Worm (Caenorhabditis elegans) whole organism, L4/young adult: ENCODE measurements around the gene ubc-20.

Source experiments
- W03F9.2 ChIP-seq: fragments of 150-350 bp; optimal IDR thresholded peaks from 2 replicates; lab custom pipeline; 2014; ENCODE audit warnings: missing biosample characterization, missing genetic modification characterization
- dao-5 ChIP-seq: sonication (generic microtip); optimal IDR thresholded peaks from 2 replicates; lab custom pipeline; 2016; ENCODE audit warnings: missing genotype, missing genetic modification characterization, moderate library complexity, missing compliant biosample characterization
- him-1 ChIP-seq: sonication (generic microtip); optimal IDR thresholded peaks from 2 replicates; lab custom pipeline; 2016; ENCODE audit warnings: missing genotype, missing genetic modification reagents, missing genetic modification characterization, missing compliant biosample characterization

Gene ubc-20

DNA sequence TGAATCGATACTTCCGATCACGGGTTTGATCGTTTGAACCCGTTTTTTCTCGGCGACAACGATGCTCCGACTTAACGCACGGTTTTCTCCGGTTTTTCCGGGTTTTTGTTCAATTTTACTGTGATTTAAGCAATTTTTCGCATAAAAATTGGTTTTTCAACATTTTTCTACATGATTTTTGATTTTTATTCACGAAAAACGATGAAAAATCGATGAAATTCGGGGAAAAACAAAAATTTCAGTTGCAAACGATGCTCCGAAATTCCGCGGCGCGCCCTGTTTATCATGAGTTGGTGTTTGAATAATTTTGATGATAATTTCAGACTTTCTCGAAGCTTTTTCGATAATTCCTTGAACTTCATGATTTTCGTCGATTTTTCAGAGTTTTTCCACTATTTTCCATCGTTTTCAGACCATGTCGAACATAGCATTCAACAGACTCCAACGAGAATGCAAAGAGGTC, at the start of gene ubc-20:
TSS of gene ubc-20 (plus strand) at position 413 of the 463 bp plus-strand sequence.
- TF ChIP-seq W03F9.2 (tag; lab: Kevin White, UChicago) = no peak
- no peak for TF ChIP-seq him-1 (tag; lab: Kevin White, UChicago)
- no peak for TF ChIP-seq dao-5 (tag; lab: Kevin White, UChicago)

- TF ChIP-seq him-1 (tag; lab: Kevin White, UChicago) (no peak), W03F9.2 (tag; lab: Kevin White, UChicago) (no peak), dao-5 (tag; lab: Kevin White, UChicago) (no peak)
Observed at ce11 chrIII:140904-141303, 47.7 kb upstream of the ubc-20 start, which contains the start of gene fbxb-81. Gene fbxb-81 (minus strand): TSS chrIII:141217.

- TF ChIP-seq W03F9.2 (tag; lab: Kevin White, UChicago) = no peak
- TF ChIP-seq him-1 (tag; lab: Kevin White, UChicago) = no peak
- no peak for TF ChIP-seq dao-5 (tag; lab: Kevin White, UChicago)
Observed at ce11 chrIII:143121-143520, 45.5 kb upstream of the ubc-20 start, which contains the start of gene fbxb-82. Gene fbxb-82 (minus strand): TSS chrIII:143221.

ce11 chrIII:145078-145477, 43.6 kb upstream of the ubc-20 start, which contains the start of the genes T17A3.12 and fbxb-83:
Gene T17A3.12 (minus strand): TSS chrIII:145178.
Gene fbxb-83 (minus strand): TSS chrIII:145211.
- TF ChIP-seq W03F9.2 (tag; lab: Kevin White, UChicago) (no peak), dao-5 (tag; lab: Kevin White, UChicago) (no peak), him-1 (tag; lab: Kevin White, UChicago) (no peak)

- TF ChIP-seq dao-5 (tag; lab: Kevin White, UChicago) = no peak
- no peak for TF ChIP-seq him-1 (tag; lab: Kevin White, UChicago)
- no peak for TF ChIP-seq W03F9.2 (tag; lab: Kevin White, UChicago)
Observed at ce11 chrIII:146369-146768, 42.3 kb upstream of the ubc-20 start, which contains the start of gene fbxb-84. Gene fbxb-84 (minus strand): TSS chrIII:146469.

DNA sequence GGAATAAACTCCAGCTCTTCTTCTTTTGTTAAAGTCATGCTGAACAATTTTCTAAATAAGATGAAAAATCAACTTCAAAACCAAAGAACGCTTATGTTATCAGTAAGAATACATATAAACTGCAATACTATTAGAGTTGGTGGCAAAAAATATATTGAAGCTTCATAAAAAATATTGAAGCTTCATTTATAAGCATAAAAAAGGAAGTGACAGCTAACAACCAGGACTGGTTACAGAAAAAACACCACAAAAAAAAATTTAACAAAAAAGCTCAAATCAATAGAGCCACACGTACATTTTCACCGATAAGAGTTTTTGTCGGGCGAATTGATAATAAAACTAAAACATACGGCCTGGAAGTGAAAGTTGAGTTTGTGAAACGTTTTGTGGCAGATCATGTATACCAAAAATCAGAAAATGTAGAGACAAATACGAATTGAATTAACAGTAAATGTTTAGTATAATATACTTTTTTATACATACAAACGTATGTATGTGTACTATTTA, 41.0 kb upstream of the ubc-20 start, which contains the start of gene sqst-5:
TSS of gene sqst-5 (minus strand) at position 51 of the 507 bp plus-strand sequence.
- no peak for TF ChIP-seq him-1 (tag; lab: Kevin White, UChicago)
- no peak for TF ChIP-seq W03F9.2 (tag; lab: Kevin White, UChicago)
- TF ChIP-seq dao-5 (tag; lab: Kevin White, UChicago) = no peak

- TF ChIP-seq W03F9.2 (tag; lab: Kevin White, UChicago) = no peak
Observed at ce11 chrIII:149132-149531, 39.5 kb upstream of the ubc-20 start.

ce11 chrIII:151084-151483, 37.6 kb upstream of the ubc-20 start:
- no peak for TF ChIP-seq dao-5 (tag; lab: Kevin White, UChicago)
- TF ChIP-seq W03F9.2 (tag; lab: Kevin White, UChicago) = no peak
- TF ChIP-seq him-1 (tag; lab: Kevin White, UChicago) = no peak

ce11 chrIII:154168-154567, 34.5 kb upstream of the ubc-20 start:
- TF ChIP-seq W03F9.2 (tag; lab: Kevin White, UChicago) (no peak), him-1 (tag; lab: Kevin White, UChicago) (no peak), dao-5 (tag; lab: Kevin White, UChicago) (no peak)

ce11 chrIII:156645-157044, 32.0 kb upstream of the ubc-20 start, which contains the start of the genes zig-13 and ver-1:
Gene zig-13 (minus strand): TSS chrIII:156745.
Gene ver-1 (plus strand): TSS chrIII:156824.
- TF ChIP-seq him-1 (tag; lab: Kevin White, UChicago) (no peak), W03F9.2 (tag; lab: Kevin White, UChicago) (no peak), dao-5 (tag; lab: Kevin White, UChicago) (no peak)

- TF ChIP-seq dao-5 (tag; lab: Kevin White, UChicago) = no peak
- TF ChIP-seq him-1 (tag; lab: Kevin White, UChicago) = no peak
- TF ChIP-seq W03F9.2 (tag; lab: Kevin White, UChicago) = no peak
Observed at ce11 chrIII:157980-158379, 30.7 kb upstream of the ubc-20 start.

DNA sequence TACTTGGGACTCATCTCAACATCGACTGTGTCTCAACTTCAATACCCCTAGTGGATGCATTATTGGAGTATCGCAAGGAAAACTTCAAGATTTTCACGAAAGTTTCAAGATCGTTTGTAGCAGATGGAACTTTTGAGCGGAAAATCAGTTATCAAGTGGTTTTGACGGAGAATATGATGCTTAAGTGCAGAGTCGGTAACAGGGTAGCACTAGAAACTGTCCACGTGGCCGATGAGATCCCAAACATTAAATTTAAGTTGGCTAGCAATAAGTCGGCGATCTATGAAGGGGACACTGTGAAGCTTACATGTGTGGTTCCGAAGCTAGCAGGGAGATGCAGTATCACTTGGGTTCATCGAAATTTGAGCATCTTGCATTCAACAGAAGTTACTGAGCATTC, 29.5 kb upstream of the ubc-20 start:
- TF ChIP-seq W03F9.2 (tag; lab: Kevin White, UChicago) (no peak), dao-5 (tag; lab: Kevin White, UChicago) (no peak), him-1 (tag; lab: Kevin White, UChicago) (no peak)

- TF ChIP-seq W03F9.2 (tag; lab: Kevin White, UChicago) (no peak), him-1 (tag; lab: Kevin White, UChicago) (no peak), dao-5 (tag; lab: Kevin White, UChicago) (no peak)
Observed at ce11 chrIII:159665-160064, 29.0 kb upstream of the ubc-20 start.

DNA sequence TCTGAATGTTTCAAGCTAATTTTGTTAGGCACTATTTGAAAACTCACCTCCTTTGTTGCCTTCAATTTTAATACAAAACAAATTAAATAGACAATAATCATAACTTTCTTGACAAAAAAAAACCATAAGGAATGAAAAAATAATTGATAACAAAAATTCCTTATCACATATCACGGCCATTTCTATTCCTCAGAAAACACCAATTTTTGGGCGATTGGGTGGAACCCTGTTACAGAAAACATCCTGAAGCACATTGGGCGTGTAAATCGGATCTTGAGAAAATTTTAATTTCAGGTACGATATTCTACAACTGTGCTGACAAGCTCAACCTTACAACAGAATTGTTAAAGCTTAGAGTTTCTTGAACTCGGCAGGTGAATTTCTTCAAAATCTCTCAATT, 23.9 kb upstream of the ubc-20 start, which contains the start of gene F40G9.8:
TSS of gene F40G9.8 (minus strand) at position 101 of the 400 bp plus-strand sequence.
- TF ChIP-seq W03F9.2 (tag; lab: Kevin White, UChicago) (no peak), dao-5 (tag; lab: Kevin White, UChicago) (no peak), him-1 (tag; lab: Kevin White, UChicago) (no peak)
